Fruit fly (Drosophila melanogaster): ENCODE results near the gene CG13760.

Gene CG13760

dm6 chrX:2593094-2593752 is 7.7 kb upstream of the CG13760 start:
- no peak for TF ChIP-seq usp (GFP tag; optimal IDR thresholded peaks at IDR 0.05)
- TF ChIP-seq psq (optimal IDR thresholded peaks at IDR 0.05): no peak
- no peak for TF ChIP-seq pan (optimal IDR thresholded peaks at IDR 0.05)
- no peak for TF ChIP-seq CG8478 (optimal IDR thresholded peaks at IDR 0.05)
- TF ChIP-seq Dll (optimal IDR thresholded peaks at IDR 0.05): no peak
- TF ChIP-seq EcR (GFP tag; optimal IDR thresholded peaks at IDR 0.05): no peak

DNA sequence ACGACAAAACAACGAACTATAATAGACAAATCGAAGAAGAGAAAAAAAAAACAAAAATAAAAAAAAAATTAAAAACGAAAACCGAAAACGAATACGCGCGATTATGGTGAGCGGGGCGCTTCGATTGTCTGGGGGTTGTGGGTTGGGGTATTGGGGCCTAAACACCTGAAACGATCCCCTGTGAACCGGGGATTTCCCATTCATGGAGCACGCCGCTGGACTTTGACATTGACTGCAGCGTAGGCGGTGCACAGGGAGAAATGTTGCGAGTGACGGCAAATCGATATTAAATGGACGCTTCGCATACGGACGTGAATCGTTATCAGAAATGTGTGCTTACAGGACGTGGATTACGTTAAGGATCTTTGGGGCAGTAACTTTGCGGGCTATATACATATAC is 6.7 kb upstream of the CG13760 start:
- TF ChIP-seq pan (optimal IDR thresholded peaks at IDR 0.05) (no peak), usp (GFP tag; optimal IDR thresholded peaks at IDR 0.05) (no peak), EcR (GFP tag; optimal IDR thresholded peaks at IDR 0.05) (no peak), CG8478 (optimal IDR thresholded peaks at IDR 0.05) (no peak), psq (optimal IDR thresholded peaks at IDR 0.05) (no peak), Dll (optimal IDR thresholded peaks at IDR 0.05) (no peak)

DNA sequence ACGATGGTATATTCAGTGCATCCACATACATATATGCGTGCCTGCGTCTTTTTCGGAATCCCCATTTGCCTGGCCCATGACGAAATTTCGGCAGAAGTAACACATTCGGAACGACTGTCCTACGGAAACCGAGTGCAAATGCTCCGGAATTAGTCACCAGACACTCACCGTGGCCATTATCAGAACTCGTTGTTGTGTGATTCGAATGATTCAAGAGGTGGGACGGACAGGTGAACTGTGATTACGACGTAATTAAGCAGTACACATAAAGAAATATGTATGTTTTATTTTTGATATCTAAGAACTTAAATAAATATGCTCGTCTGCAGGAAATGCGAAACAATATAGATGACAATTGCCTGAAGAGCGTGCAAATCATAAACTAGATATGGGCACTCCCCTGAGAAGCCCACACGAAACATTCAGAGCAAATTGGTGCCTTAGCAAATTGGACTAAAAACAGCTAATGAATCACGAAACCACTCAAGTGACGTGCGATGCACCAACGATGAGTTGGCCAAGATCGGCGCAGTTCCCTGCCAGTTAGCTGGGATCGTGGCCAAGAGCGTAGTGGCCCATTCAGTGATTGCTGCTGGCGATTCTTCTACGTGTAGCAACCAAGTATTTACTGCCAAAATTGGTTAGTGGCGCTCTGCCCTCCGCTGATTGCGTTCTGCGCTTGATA is 6.0 kb upstream of the CG13760 start:
- TF ChIP-seq CG8478 (optimal IDR thresholded peaks at IDR 0.05): no peak
- no peak for TF ChIP-seq EcR (GFP tag; optimal IDR thresholded peaks at IDR 0.05)
- no peak for TF ChIP-seq pan (optimal IDR thresholded peaks at IDR 0.05)

dm6 chrX:2590607-2591006 is 5.1 kb upstream of the CG13760 start:
- no peak for TF ChIP-seq EcR (GFP tag; optimal IDR thresholded peaks at IDR 0.05)
- TF ChIP-seq usp (GFP tag; optimal IDR thresholded peaks at IDR 0.05): no peak
- no peak for TF ChIP-seq pan (optimal IDR thresholded peaks at IDR 0.05)
- no peak for TF ChIP-seq CG8478 (optimal IDR thresholded peaks at IDR 0.05)
- TF ChIP-seq Dll (optimal IDR thresholded peaks at IDR 0.05): no peak
- no peak for TF ChIP-seq psq (optimal IDR thresholded peaks at IDR 0.05)

DNA sequence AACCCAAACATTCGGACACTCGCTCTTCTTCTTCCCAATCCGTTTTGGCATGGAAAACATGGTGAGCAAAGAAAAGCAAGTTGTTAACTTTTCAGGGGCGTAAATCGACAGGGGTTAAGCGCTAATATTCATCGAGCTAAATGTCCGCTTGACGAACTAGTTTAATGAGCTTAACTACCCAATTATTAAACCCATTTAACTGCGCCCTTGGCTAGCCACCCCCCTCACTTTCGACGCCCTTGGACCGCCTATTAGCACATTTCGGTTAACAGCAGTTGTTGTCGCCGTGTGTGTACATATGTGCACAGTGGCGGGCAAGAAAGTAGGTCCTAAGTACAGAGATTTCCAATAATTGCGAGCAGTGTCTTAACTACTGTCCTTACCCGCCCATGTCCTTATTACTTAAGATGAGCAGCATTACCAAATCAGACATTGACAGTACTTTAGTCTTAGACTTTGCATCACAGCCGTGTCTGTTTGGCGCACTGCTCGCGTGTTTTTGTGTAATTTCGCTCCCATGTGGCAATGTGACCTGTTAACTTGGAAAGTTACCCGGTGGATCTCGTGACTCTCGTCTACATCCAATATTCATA is 4.0 kb upstream of the CG13760 start:
- no peak for TF ChIP-seq usp (GFP tag; optimal IDR thresholded peaks at IDR 0.05)
- TF ChIP-seq psq (optimal IDR thresholded peaks at IDR 0.05): no peak

DNA sequence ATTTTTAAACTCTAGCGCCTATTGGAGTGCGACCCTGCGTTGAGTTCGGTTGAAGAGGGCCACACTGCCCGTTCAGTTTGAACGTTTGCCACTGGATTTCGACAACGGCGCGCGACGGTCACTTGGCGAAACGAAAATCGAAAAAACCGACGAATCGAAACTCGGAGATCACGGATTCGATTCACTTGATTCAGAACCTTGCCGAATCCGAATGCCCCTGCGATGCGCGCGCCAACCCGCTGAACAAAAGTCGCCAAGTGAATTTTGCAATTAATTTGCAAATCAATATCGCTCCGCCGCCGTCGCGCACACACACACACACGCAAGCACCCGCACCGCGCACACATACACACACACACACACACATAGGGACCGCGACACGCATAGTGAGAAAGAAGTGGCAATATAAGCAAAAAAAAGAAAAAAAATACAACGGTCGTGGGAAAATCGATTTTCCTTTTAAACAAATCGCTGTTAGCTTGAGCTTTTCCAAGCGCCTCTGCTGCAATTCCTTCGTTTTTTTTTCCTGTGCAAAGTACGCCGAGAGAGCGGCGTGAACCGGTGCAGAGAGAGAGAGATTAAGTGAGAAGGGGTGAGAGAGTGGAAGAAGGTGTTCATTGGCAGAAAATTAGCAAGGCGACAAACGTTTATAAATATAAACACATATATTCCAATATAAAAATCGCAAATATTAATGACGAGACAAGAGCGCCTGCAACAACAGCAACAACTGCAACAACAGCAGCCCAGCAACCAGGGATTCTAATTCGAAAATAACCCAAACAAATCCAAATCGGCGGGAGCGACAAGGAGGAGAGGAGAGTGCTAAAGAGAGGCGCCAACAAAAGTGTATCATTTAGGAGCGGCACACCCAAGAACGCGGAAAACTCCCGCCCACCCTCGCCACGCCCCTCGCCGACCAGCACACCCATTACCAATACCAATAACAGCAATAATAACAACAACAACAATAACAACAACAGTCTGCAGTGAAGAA is 3.2 kb upstream of the CG13760 start, which contains the start of gene egh:
TSS of gene egh (plus strand) at position 89 of the 997 bp plus-strand sequence.
- no peak for TF ChIP-seq pan (optimal IDR thresholded peaks at IDR 0.05)
- TF ChIP-seq Dll (optimal IDR thresholded peaks at IDR 0.05): peak; percentile 67

DNA sequence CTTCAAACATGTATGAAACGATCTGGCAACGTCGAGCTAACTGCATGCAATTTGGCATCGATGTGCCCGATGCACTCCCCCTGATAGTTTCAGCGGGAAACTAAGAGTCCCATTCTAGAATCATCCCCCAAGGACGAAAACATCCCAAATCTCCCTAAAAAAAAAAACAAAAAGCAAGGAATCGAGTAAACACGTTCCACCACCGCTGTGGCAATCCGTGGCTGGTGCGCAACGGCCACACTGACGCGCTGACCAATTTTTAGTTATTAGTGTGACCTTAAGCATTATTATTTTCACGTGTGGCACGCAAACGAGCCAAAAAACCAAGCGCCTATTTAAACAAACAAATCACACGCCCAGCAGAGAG is 200 bp upstream of the CG13760 start, which contains the start of gene wds:
TSS of gene wds (plus strand) at position 265 of the 367 bp plus-strand sequence.
- no peak for TF ChIP-seq pan (optimal IDR thresholded peaks at IDR 0.05)

DNA sequence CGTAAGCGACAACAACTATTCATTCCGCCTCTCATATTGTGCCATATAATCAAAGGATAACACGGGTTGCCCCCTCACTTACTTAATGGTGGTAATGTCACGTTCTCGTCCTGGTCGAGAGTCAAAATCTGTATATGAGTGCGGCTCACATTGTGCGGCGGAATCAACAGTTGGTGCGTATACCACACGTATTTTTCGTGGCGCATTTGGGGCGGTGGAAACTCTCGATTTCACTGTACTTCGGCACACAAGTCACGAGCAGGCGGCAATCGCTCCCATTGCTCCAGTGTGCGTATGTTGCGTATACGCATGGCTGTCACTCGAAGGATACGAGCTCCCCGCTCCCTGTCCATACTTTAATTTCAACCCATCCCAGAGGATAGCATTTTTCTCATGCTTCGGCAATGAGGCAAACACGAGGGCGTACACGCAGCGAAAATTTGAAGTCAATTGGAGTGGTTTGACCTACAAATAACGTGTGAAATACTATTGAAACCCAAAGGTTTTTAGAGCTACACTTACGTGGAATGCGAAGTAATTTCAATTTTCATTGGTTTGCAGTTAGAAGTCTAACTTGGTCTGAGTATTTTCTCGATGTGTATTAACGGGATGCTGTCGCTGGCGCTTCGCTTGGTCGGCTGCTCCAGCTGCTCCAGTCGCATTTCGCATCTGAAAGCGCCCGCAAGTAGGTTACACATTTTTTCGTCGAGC is 3.6 kb downstream of the CG13760 start:
- TF ChIP-seq psq (optimal IDR thresholded peaks at IDR 0.05): no peak
- TF ChIP-seq EcR (GFP tag; optimal IDR thresholded peaks at IDR 0.05): no peak
- TF ChIP-seq CG8478 (optimal IDR thresholded peaks at IDR 0.05): no peak

DNA sequence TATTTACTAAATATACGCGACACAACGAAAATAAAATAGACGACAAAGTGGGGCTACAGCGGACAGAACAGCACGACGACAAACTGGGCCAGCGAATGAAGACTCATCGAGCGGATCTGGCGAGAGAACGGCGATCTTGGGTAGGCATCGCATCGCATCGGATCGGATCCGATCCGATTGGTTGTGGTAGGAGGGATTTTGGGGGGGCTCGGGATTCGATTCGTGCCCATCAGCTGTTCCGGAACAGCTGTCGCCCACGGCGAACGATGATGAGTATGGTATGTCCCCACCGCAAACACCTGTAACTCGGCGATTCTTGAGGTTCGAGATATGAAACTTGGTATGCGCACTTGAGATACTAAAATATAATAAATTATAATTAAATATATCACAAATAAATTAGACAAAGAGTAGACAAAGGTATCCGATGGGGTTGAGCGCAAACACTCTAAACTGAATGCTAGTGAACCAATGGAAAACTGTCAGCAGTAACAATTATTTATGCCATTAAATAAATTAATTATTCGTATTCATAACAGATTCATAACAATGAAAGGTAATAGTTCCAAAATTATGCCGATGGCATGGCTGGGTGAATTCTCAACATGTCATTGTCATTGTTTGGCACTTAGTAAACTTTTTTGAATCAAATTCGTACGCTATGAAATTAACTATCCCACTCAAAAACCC is 5.0 kb downstream of the CG13760 start, which contains the start of the genes Vha36-3 and AANATL7:
TSS of gene Vha36-3 (minus strand) at position 242 of the 690 bp plus-strand sequence.
TSS of gene AANATL7 (plus strand) at position 640 of the 690 bp plus-strand sequence.
- TF ChIP-seq usp (GFP tag; optimal IDR thresholded peaks at IDR 0.05) (no peak), Dll (optimal IDR thresholded peaks at IDR 0.05) (no peak), psq (optimal IDR thresholded peaks at IDR 0.05) (no peak), pan (optimal IDR thresholded peaks at IDR 0.05) (no peak), CG8478 (optimal IDR thresholded peaks at IDR 0.05) (no peak), EcR (GFP tag; optimal IDR thresholded peaks at IDR 0.05) (no peak)

DNA sequence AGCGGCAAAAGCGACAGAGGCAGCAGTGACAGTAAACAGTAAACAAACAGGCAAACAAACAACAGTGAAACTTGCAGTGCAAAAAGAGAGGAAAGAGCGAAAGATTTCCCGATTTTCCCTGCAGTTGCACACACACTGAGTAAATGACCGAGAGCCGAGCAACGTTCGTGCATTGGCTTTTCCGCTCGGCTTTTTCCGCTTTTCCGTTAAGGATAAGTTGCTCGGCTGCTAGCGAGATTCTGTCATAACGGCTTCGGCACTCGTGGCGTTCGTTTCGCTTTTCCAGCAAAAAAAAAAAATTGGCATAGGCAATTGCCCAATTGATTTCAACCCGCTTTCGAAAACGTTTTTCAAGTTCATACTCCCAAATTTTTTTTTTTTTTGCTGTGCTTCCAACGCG is 31.6 kb downstream of the CG13760 start:
- TF ChIP-seq usp (GFP tag; optimal IDR thresholded peaks at IDR 0.05) (no peak), pan (optimal IDR thresholded peaks at IDR 0.05) (no peak), psq (optimal IDR thresholded peaks at IDR 0.05) (no peak), EcR (GFP tag; optimal IDR thresholded peaks at IDR 0.05) (no peak), Dll (optimal IDR thresholded peaks at IDR 0.05) (no peak), CG8478 (optimal IDR thresholded peaks at IDR 0.05) (no peak)

DNA sequence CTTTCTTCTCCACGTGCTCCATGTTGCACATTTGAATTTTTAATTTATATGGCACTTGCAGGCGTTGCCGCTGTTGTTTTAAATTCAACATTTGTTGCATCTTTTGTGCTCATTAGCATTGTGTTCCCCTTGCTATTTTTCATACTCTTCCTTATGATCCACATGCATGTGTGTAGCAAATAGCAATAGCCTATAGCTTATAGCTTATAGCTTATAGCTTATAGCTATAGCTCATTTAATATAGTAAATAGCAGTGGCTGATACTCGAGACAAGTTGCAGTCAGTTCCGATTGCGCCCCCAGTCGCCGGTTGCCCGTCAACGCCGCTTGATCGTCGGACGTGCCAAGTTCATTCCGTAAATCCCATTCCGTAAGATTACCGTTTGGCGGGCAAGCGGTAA is 33.6 kb downstream of the CG13760 start, which contains the start of gene Pdfr:
TSS of gene Pdfr (plus strand) at position 301 of the 400 bp plus-strand sequence.
- TF ChIP-seq EcR (GFP tag; optimal IDR thresholded peaks at IDR 0.05) (no peak), CG8478 (optimal IDR thresholded peaks at IDR 0.05) (no peak), usp (GFP tag; optimal IDR thresholded peaks at IDR 0.05) (no peak), Dll (optimal IDR thresholded peaks at IDR 0.05) (no peak), pan (optimal IDR thresholded peaks at IDR 0.05) (no peak), psq (optimal IDR thresholded peaks at IDR 0.05) (no peak)
